Fruit fly (Drosophila melanogaster): Measurements from ENCODE around the gene CG7102.

Gene CG7102

dm6 chr2L:7926288-7927061 lies 39.2 kb upstream of the CG7102 start (continued):
- TF ChIP-seq cas (GFP tag; IDR thresholded peaks at IDR 0.05): no peak
- no peak for TF ChIP-seq CG4617 (GFP tag; optimal IDR thresholded peaks at IDR 0.05; ENCODE audit: borderline replicate concordance)
- no peak for TF ChIP-seq CG3065 (GFP tag; optimal IDR thresholded peaks at IDR 0.05)
- TF ChIP-seq crp (GFP tag; optimal IDR thresholded peaks at IDR 0.05): no peak
- TF ChIP-seq CG7928 (GFP tag; optimal IDR thresholded peaks at IDR 0.05): no peak
- no peak for TF ChIP-seq CG13123 (GFP tag; optimal IDR thresholded peaks at IDR 0.05)
- peak in 1 of 2 experiments; percentile 88 for TF ChIP-seq Pdp1 (GFP tag; optimal IDR thresholded peaks at IDR 0.05)
- no peak for TF ChIP-seq ems (GFP tag; optimal IDR thresholded peaks at IDR 0.05)
- TF ChIP-seq Rfx (GFP tag; IDR thresholded peaks at IDR 0.05): peak; percentile 31; the same call in 1 of the 2 replicates
- no peak for TF ChIP-seq CG17385 (GFP tag; optimal IDR thresholded peaks at IDR 0.05)
- no peak for TF ChIP-seq CG1792 (GFP tag; optimal IDR thresholded peaks at IDR 0.05)
- TF ChIP-seq TFAM (GFP tag; optimal IDR thresholded peaks at IDR 0.05): no peak
- TF ChIP-seq CG43689 (GFP tag; IDR thresholded peaks at IDR 0.05): no peak
- no peak for TF ChIP-seq pum (GFP tag; optimal IDR thresholded peaks at IDR 0.05)
- peak; percentile 14 for TF ChIP-seq CG7839 (tag; optimal IDR thresholded peaks at IDR 0.05)
- TF ChIP-seq CG8359 (GFP tag; optimal IDR thresholded peaks at IDR 0.05; ENCODE audit: borderline replicate concordance): no peak
- TF ChIP-seq CG6683 (GFP tag; optimal IDR thresholded peaks at IDR 0.05): no peak
- no peak for TF ChIP-seq slp2 (GFP tag; optimal IDR thresholded peaks at IDR 0.05)
- no peak for TF ChIP-seq CG10366 (GFP tag; IDR thresholded peaks at IDR 0.05)
- no peak for TF ChIP-seq MTF-1 (GFP tag; optimal IDR thresholded peaks at IDR 0.05; ENCODE audit: borderline replicate concordance)
- no peak for TF ChIP-seq Jarid2 (GFP tag; optimal IDR thresholded peaks at IDR 0.05)
- no peak for TF ChIP-seq ftz-f1 (GFP tag; optimal IDR thresholded peaks at IDR 0.05)
- no peak for TF ChIP-seq Doc2 (GFP tag; IDR thresholded peaks at IDR 0.05)
- no peak for TF ChIP-seq CG11093 (GFP tag; IDR thresholded peaks at IDR 0.05)
- TF ChIP-seq CG3995 (GFP tag; optimal IDR thresholded peaks at IDR 0.05): no peak
- TF ChIP-seq Hmx (GFP tag; optimal IDR thresholded peaks at IDR 0.05): no peak
- no peak for TF ChIP-seq CG12104 (GFP tag; optimal IDR thresholded peaks at IDR 0.05)
- TF ChIP-seq vnd (GFP tag; IDR thresholded peaks at IDR 0.05; ENCODE audit: partially characterized antibody): peak; percentile 59
- no peak for TF ChIP-seq Xbp1 (GFP tag; optimal IDR thresholded peaks at IDR 0.05)
- TF ChIP-seq gem (tag; optimal IDR thresholded peaks at IDR 0.05): peak; percentile 15
- TF ChIP-seq HLH4C (GFP tag; IDR thresholded peaks at IDR 0.05; ENCODE audit: partially characterized antibody): no peak
- TF ChIP-seq D19B (GFP tag; optimal IDR thresholded peaks at IDR 0.05): no peak
- no peak for TF ChIP-seq CTCF (GFP tag; optimal IDR thresholded peaks at IDR 0.05)
- TF ChIP-seq CG4424 (GFP tag; optimal IDR thresholded peaks at IDR 0.05): no peak
- peak; percentile 78 for TF ChIP-seq mirr (GFP tag; optimal IDR thresholded peaks at IDR 0.05)
- TF ChIP-seq CG14667 (GFP tag; IDR thresholded peaks at IDR 0.05): no peak
- no peak for TF ChIP-seq CG13775 (GFP tag; optimal IDR thresholded peaks at IDR 0.05)
- peak; percentile 87 for TF ChIP-seq sug (tag; optimal IDR thresholded peaks at IDR 0.05)
- TF ChIP-seq gt (GFP tag; IDR thresholded peaks at IDR 0.05): no peak
- TF ChIP-seq CG12391 (tag; optimal IDR thresholded peaks at IDR 0.05): no peak
- TF ChIP-seq row (GFP tag; IDR thresholded peaks at IDR 0.05): peak; percentile 38; the same call in 2 of the 3 replicates
- TF ChIP-seq CG13287 (GFP tag; IDR thresholded peaks at IDR 0.05; ENCODE audit: partially characterized antibody): no peak
- no peak for TF ChIP-seq Max (GFP tag; optimal IDR thresholded peaks at IDR 0.05)
- no peak for TF ChIP-seq CG8290 (GFP tag; optimal IDR thresholded peaks at IDR 0.05)
- TF ChIP-seq CG8290 (tag; optimal IDR thresholded peaks at IDR 0.05): no peak
- no peak for TF ChIP-seq tio (GFP tag; optimal IDR thresholded peaks at IDR 0.05)
- TF ChIP-seq CG2129 (GFP tag; IDR thresholded peaks at IDR 0.05; ENCODE audit: partially characterized antibody): no peak
- no peak for TF ChIP-seq CG2712 (tag; optimal IDR thresholded peaks at IDR 0.05)
- no peak for TF ChIP-seq CG16813 (GFP tag; IDR thresholded peaks at IDR 0.05; ENCODE audit: partially characterized antibody)
- TF ChIP-seq CG1529 (GFP tag; optimal IDR thresholded peaks at IDR 0.05): no peak
